Fruit fly (Drosophila melanogaster): ENCODE results near the gene eEF1gamma.

eEF1gamma gene

dm6 chr3R:29265075-29265474 lies 45.1 kb downstream of the eEF1gamma start (continued):
- TF ChIP-seq CG8478 (optimal IDR thresholded peaks at IDR 0.05) = no peak
- 0 out of 3 replicates have a peak, but pooled peaks have one; percentile 10 for TF ChIP-seq otp (GFP tag; IDR thresholded peaks at IDR 0.05)
- no peak for TF ChIP-seq CG4328 (GFP tag; optimal IDR thresholded peaks at IDR 0.05)
- TF ChIP-seq CG6654 (GFP tag; optimal IDR thresholded peaks at IDR 0.05) = no peak
- TF ChIP-seq CG4404 (GFP tag; IDR thresholded peaks at IDR 0.05) = no peak
- TF ChIP-seq CG2129 (GFP tag; IDR thresholded peaks at IDR 0.05; ENCODE audit: partially characterized antibody) = no peak
- 0 out of 2 replicates have a peak, but pooled peaks have one; percentile 9 for TF ChIP-seq onecut (GFP tag; IDR thresholded peaks at IDR 0.05)
- peak; percentile 56 for TF ChIP-seq CoRest (tag; optimal IDR thresholded peaks at IDR 0.05)
- no peak for TF ChIP-seq h (optimal IDR thresholded peaks at IDR 0.05)
- no peak for TF ChIP-seq CG17912 (GFP tag; optimal IDR thresholded peaks at IDR 0.05)
- TF ChIP-seq CG17328 (GFP tag; IDR thresholded peaks at IDR 0.05) = peak; percentile 43; the same call in 1 of the 2 replicates
- TF ChIP-seq CG18619 (GFP tag; optimal IDR thresholded peaks at IDR 0.05) = no peak
- TF ChIP-seq CG17612 (GFP tag; IDR thresholded peaks at IDR 0.05) = no peak
- no peak for TF ChIP-seq Lim3 (GFP tag; IDR thresholded peaks at IDR 0.05)
- TF ChIP-seq kah (GFP tag; optimal IDR thresholded peaks at IDR 0.05) = no peak
- TF ChIP-seq CG8388 (GFP tag; optimal IDR thresholded peaks at IDR 0.05) = peak; percentile 60
- no peak for TF ChIP-seq Nf-YB (GFP tag; optimal IDR thresholded peaks at IDR 0.05)
- no peak for TF ChIP-seq eyg (GFP tag; optimal IDR thresholded peaks at IDR 0.05)
- TF ChIP-seq cato (GFP tag; optimal IDR thresholded peaks at IDR 0.05; ENCODE audit: borderline replicate concordance) = no peak
- peak; percentile 12; the same call in 1 of the 2 replicates for TF ChIP-seq E2f2 (GFP tag; IDR thresholded peaks at IDR 0.05)
- TF ChIP-seq stwl (tag; optimal IDR thresholded peaks at IDR 0.05) = no peak
- peak; percentile 90 for TF ChIP-seq zf30C (GFP tag; optimal IDR thresholded peaks at IDR 0.05)
- TF ChIP-seq CG18476 (GFP tag; optimal IDR thresholded peaks at IDR 0.05) = no peak
- TF ChIP-seq CG2875 (GFP tag; optimal IDR thresholded peaks at IDR 0.05) = peak; percentile 39
- TF ChIP-seq CG5245 (GFP tag; optimal IDR thresholded peaks at IDR 0.05) = peak; percentile 11
- TF ChIP-seq trem (tag; optimal IDR thresholded peaks at IDR 0.05) = peak; percentile 36
- peak; percentile 63 for TF ChIP-seq Blimp-1 (GFP tag; optimal IDR thresholded peaks at IDR 0.05)
- peak; percentile 28 for TF ChIP-seq CG4424 (GFP tag; optimal IDR thresholded peaks at IDR 0.05)
- no peak for TF ChIP-seq CG32767 (GFP tag; IDR thresholded peaks at IDR 0.05)
- no peak for TF ChIP-seq CHES-1-like (GFP tag; optimal IDR thresholded peaks at IDR 0.05)
- TF ChIP-seq CG2202 (tag; optimal IDR thresholded peaks at IDR 0.05) = peak; percentile 45
- peak; percentile 41 for TF ChIP-seq dmrt99B (tag; optimal IDR thresholded peaks at IDR 0.05)
- TF ChIP-seq Atf6 (GFP tag; IDR thresholded peaks at IDR 0.05) = no peak
- TF ChIP-seq tin (GFP tag; optimal IDR thresholded peaks at IDR 0.05) = peak; percentile 19
- TF ChIP-seq vvl (GFP tag; IDR thresholded peaks at IDR 0.05) = no peak; the same call in 1 of the 2 replicates
- TF ChIP-seq zen2 (GFP tag; IDR thresholded peaks at IDR 0.05; ENCODE audit: partially characterized antibody) = no peak
- TF ChIP-seq CG1233 (GFP tag; optimal IDR thresholded peaks at IDR 0.05) = no peak
- no peak for TF ChIP-seq CG16813 (GFP tag; IDR thresholded peaks at IDR 0.05; ENCODE audit: partially characterized antibody)
- TF ChIP-seq CG6854 (GFP tag; optimal IDR thresholded peaks at IDR 0.05) = no peak
- TF ChIP-seq ewg (GFP tag; optimal IDR thresholded peaks at IDR 0.05) = peak; percentile 89
- no peak for TF ChIP-seq CG4707 (GFP tag; optimal IDR thresholded peaks at IDR 0.05)
- TF ChIP-seq HmgZ (tag; optimal IDR thresholded peaks at IDR 0.05) = no peak
- peak; percentile 15 for TF ChIP-seq Sox102F (GFP tag; optimal IDR thresholded peaks at IDR 0.05)
- peak; percentile 28 for TF ChIP-seq gcm (GFP tag; optimal IDR thresholded peaks at IDR 0.05)
- TF ChIP-seq crp (GFP tag; optimal IDR thresholded peaks at IDR 0.05) = no peak
- TF ChIP-seq Lpt (GFP tag; optimal IDR thresholded peaks at IDR 0.05) = no peak
- no peak for TF ChIP-seq gro (GFP tag; optimal IDR thresholded peaks at IDR 0.05)
- TF ChIP-seq chm (GFP tag; IDR thresholded peaks at IDR 0.05) = no peak
- no peak for TF ChIP-seq esg (GFP tag; conservative IDR thresholded peaks at IDR 0.05)
- peak; percentile 77 for TF ChIP-seq CG10979 (tag; optimal IDR thresholded peaks at IDR 0.05)
- no peak for TF ChIP-seq CG11085 (GFP tag; IDR thresholded peaks at IDR 0.05)

All from whole organism, embryonic.